Worm (Caenorhabditis elegans): ENCODE measurements around the gene R144.13.

Gene R144.13

ce11 chrIII:5025136-5025629 is 2.1 kb downstream of the R144.13 start (continued):
- no peak for TF ChIP-seq lin-13 (GFP tag; optimal IDR thresholded peaks at IDR 0.05)
- no peak for TF ChIP-seq egl-43 (GFP tag; IDR thresholded peaks at IDR 0.05)
- TF ChIP-seq hlh-11 (tag; optimal IDR thresholded peaks at IDR 0.05), result peak; percentile 15
- TF ChIP-seq lim-7 (GFP tag; IDR thresholded peaks at IDR 0.05), result no peak
- TF ChIP-seq ZK546.5 (tag; optimal IDR thresholded peaks at IDR 0.05), result no peak
- TF ChIP-seq F44E2.7 (GFP tag; IDR thresholded peaks at IDR 0.05), result no peak
- 0 out of 2 replicates have a peak, but pooled peaks have one; percentile 11 for TF ChIP-seq php-3 (GFP tag; IDR thresholded peaks at IDR 0.05)
- no peak for TF ChIP-seq dmd-9 (GFP tag; IDR thresholded peaks at IDR 0.05)
- TF ChIP-seq attf-4 (tag; optimal IDR thresholded peaks at IDR 0.05), result no peak
- TF ChIP-seq dve-1 (tag; optimal IDR thresholded peaks at IDR 0.05; ENCODE audit: insufficient read depth), result peak; percentile 27
- TF ChIP-seq gei-8 (GFP tag; optimal IDR thresholded peaks at IDR 0.05), result no peak
- TF ChIP-seq dmd-6 (GFP tag; IDR thresholded peaks at IDR 0.05), result peak; percentile 49
- no peak for TF ChIP-seq cey-2 (tag; optimal IDR thresholded peaks at IDR 0.05; ENCODE audit: borderline replicate concordance, insufficient read depth)
- TF ChIP-seq ceh-62 (tag; optimal IDR thresholded peaks at IDR 0.05), result no peak
- TF ChIP-seq Y48G9A.11 (GFP tag; IDR thresholded peaks at IDR 0.05), result peak; percentile 17; the same call in 1 of the 2 replicates
- no peak for TF ChIP-seq aly-2 (tag; optimal IDR thresholded peaks at IDR 0.05)
- peak; percentile 60 for TF ChIP-seq T26A8.4 (GFP tag; IDR thresholded peaks at IDR 0.05)
- no peak for TF ChIP-seq nhr-11 (tag; optimal IDR thresholded peaks at IDR 0.05)
- TF ChIP-seq egl-27 (tag; optimal IDR thresholded peaks at IDR 0.05), result no peak
- no peak for TF ChIP-seq set-16 (GFP tag; IDR thresholded peaks at IDR 0.05)
- TF ChIP-seq saeg-2 (GFP tag; IDR thresholded peaks at IDR 0.05), result no peak
- peak; percentile 41; the same call in 1 of the 2 replicates for TF ChIP-seq snpc-1.2 (GFP tag; IDR thresholded peaks at IDR 0.05)
- TF ChIP-seq ztf-7 (tag; optimal IDR thresholded peaks at IDR 0.05), result no peak
- no peak for TF ChIP-seq unc-62 (GFP tag; optimal IDR thresholded peaks at IDR 0.05 in 1 of 2)
- no peak for TF ChIP-seq unc-62 (tag; optimal IDR thresholded peaks at IDR 0.05)
- no peak for TF ChIP-seq arid-1 (GFP tag; conservative IDR thresholded peaks at IDR 0.05)
- TF ChIP-seq unc-130 (GFP tag; optimal IDR thresholded peaks at IDR 0.05), result no peak
- TF ChIP-seq madf-5 (GFP tag; IDR thresholded peaks at IDR 0.05), result no peak
- TF ChIP-seq pqm-1 (tag; optimal IDR thresholded peaks at IDR 0.05), result no peak
- no peak for TF ChIP-seq zag-1 (tag; optimal IDR thresholded peaks at IDR 0.05)
- no peak for TF ChIP-seq nhr-76 (tag; optimal IDR thresholded peaks at IDR 0.05)
- TF ChIP-seq snpc-4 (tag; optimal IDR thresholded peaks at IDR 0.05), result no peak
- TF ChIP-seq spr-1 (tag; optimal IDR thresholded peaks at IDR 0.05), result peak; percentile 29
- no peak for TF ChIP-seq lin-15B (tag; optimal IDR thresholded peaks at IDR 0.05)
- peak in 1 of 2 experiments; percentile 43 for TF ChIP-seq hif-1 (tag; optimal IDR thresholded peaks at IDR 0.05)
- TF ChIP-seq pha-4 (GFP tag; IDR thresholded peaks at IDR 0.05), result peak; percentile 72
- no peak for TF ChIP-seq pha-4 (tag; optimal IDR thresholded peaks at IDR 0.05)
- TF ChIP-seq Y5F2A.4 (GFP tag; optimal IDR thresholded peaks at IDR 0.05), result no peak
- no peak for TF ChIP-seq F10B5.3 (tag; optimal IDR thresholded peaks at IDR 0.05)
- TF ChIP-seq dpl-1 (GFP tag; optimal IDR thresholded peaks at IDR 0.05), result peak; percentile 20
- 0 out of 2 replicates have a peak, but pooled peaks have one; percentile 43 for TF ChIP-seq mdt-29 (GFP tag; IDR thresholded peaks at IDR 0.05)
- no peak for TF ChIP-seq ceh-28 (tag; optimal IDR thresholded peaks at IDR 0.05)
- no peak for TF ChIP-seq F26F4.8 (GFP tag; conservative IDR thresholded peaks at IDR 0.05)
- no peak for TF ChIP-seq D1046.2 (GFP tag; IDR thresholded peaks at IDR 0.05)
- no peak for TF ChIP-seq mxl-2 (GFP tag; conservative IDR thresholded peaks at IDR 0.05)
- TF ChIP-seq aha-1 (tag), result peak; percentile 80
- no peak for TF ChIP-seq nhr-6 (tag; optimal IDR thresholded peaks at IDR 0.05)
- peak in 1 of 2 experiments; percentile 55 for TF ChIP-seq lsy-2 (tag; optimal IDR thresholded peaks at IDR 0.05)
- no peak for TF ChIP-seq F49E8.2 (tag; optimal IDR thresholded peaks at IDR 0.05; ENCODE audit: borderline replicate concordance)
- TF ChIP-seq nhr-48 (tag; optimal IDR thresholded peaks at IDR 0.05), result no peak
- TF ChIP-seq tag-97 (GFP tag; IDR thresholded peaks at IDR 0.05), result no peak
- no peak for TF ChIP-seq zfp-2 (tag; optimal IDR thresholded peaks at IDR 0.05)

Data from whole organism, L4 larva.